Worm (Caenorhabditis elegans) whole organism, L4 larva: ENCODE results near the gene gcp-2.2.

Experiments
- D1046.2 ChIP-seq: fragments of 200-800 bp; sonication (Bioruptor generic); IDR thresholded peaks from 2 replicates; pipeline ENCODE4 v1.3.6; 2022; ENCODE audit warnings: missing genetic modification characterization, missing compliant biosample characterization
- F10B5.3 ChIP-seq: sonication (generic microtip); optimal IDR thresholded peaks from 2 replicates; lab custom pipeline; 2016; ENCODE audit warnings: mild to moderate bottlenecking, missing genetic modification characterization, missing compliant biosample characterization
- F37D6.2 ChIP-seq: sonication (generic microtip); optimal IDR thresholded peaks from 2 replicates; lab custom pipeline; 2016; ENCODE audit warnings: mild to moderate bottlenecking, missing genetic modification characterization, missing compliant biosample characterization
- F49E8.2 ChIP-seq: sonication (generic microtip); optimal IDR thresholded peaks from 2 replicates; lab custom pipeline; 2016; ENCODE audit warnings: missing compliant biosample characterization, mild to moderate bottlenecking, missing genetic modification characterization, borderline replicate concordance
- R02D3.7 ChIP-seq: fragments of 150-350 bp; sonication (generic microtip); optimal IDR thresholded peaks from 3 replicates; lab custom pipeline; 2014; ENCODE audit warnings: missing biosample characterization, missing genetic modification characterization
- T20F7.1 ChIP-seq: fragments of 200-800 bp; sonication (Bioruptor generic); optimal IDR thresholded peaks from 2 replicates; lab custom pipeline; 2018; ENCODE audit warnings: mild to moderate bottlenecking, missing genetic modification characterization, missing compliant biosample characterization
- Y48G9A.11 ChIP-seq: fragments of 200-800 bp; sonication (Bioruptor generic); IDR thresholded peaks from 2 replicates; pipeline ENCODE4 v1.3.6; 2022; ENCODE audit warnings: missing genetic modification reagents, missing genetic modification characterization, missing compliant biosample characterization
- ZK546.5 ChIP-seq, 2 experiments: sonication (generic microtip); optimal IDR thresholded peaks; 2 replicates each; lab custom pipeline; 2017; ENCODE audit warnings: missing biosample characterization in 2 of 2, missing genetic modification characterization in 2 of 2
- aha-1 ChIP-seq: fragments of 150-350 bp; peaks from one replicate; lab custom pipeline; 2014; ENCODE audit warnings: missing biosample characterization, missing genetic modification characterization
- aly-2 ChIP-seq: sonication (generic microtip); optimal IDR thresholded peaks from 2 replicates; lab custom pipeline; 2018; ENCODE audit warnings: missing biosample characterization, missing genetic modification characterization
- ama-1 ChIP-seq: fragments of 150-350 bp; optimal IDR thresholded peaks from 2 replicates; lab custom pipeline; 2014; ENCODE audit warnings: inconsistent platforms, mixed read lengths
- arid-1 ChIP-seq: fragments of 200-800 bp; sonication (Bioruptor generic); conservative IDR thresholded peaks from 2 replicates; pipeline ENCODE4 v1.3.6; 2022; ENCODE audit warnings: missing genetic modification reagents, missing genetic modification characterization, missing compliant biosample characterization
- attf-4 ChIP-seq: sonication (generic microtip); optimal IDR thresholded peaks from 3 replicates; lab custom pipeline; 2017; ENCODE audit warnings: missing biosample characterization, missing genetic modification characterization
- ceh-28 ChIP-seq: fragments of 150-350 bp; optimal IDR thresholded peaks from 2 replicates; lab custom pipeline; 2014; ENCODE audit warnings: missing biosample characterization, missing genetic modification reagents, missing genetic modification characterization
- ceh-62 ChIP-seq: sonication (generic microtip); optimal IDR thresholded peaks from 2 replicates; lab custom pipeline; 2017; ENCODE audit warnings: missing biosample characterization, missing genetic modification characterization
- daf-12 ChIP-seq: fragments of 150-350 bp; optimal IDR thresholded peaks from 2 replicates; lab custom pipeline; 2014; ENCODE audit warnings: missing biosample characterization, missing genetic modification reagents, missing genetic modification characterization
- daf-19 ChIP-seq: fragments of 200-800 bp; sonication (Bioruptor generic); conservative IDR thresholded peaks from 2 replicates; pipeline ENCODE4 v1.3.6; 2022; ENCODE audit warnings: missing genetic modification characterization, missing compliant biosample characterization
- daf-8 ChIP-seq: fragments of 200-800 bp; sonication (Bioruptor generic); IDR thresholded peaks from 2 replicates; pipeline ENCODE4 v1.3.6; 2022; ENCODE audit warnings: missing genetic modification characterization, missing compliant biosample characterization
- dpl-1 ChIP-seq: fragments of 150-350 bp; optimal IDR thresholded peaks from 2 replicates; lab custom pipeline; 2014; ENCODE audit warnings: missing biosample characterization, missing genetic modification reagents, missing genetic modification characterization
- duxl-1 ChIP-seq: sonication (generic microtip); optimal IDR thresholded peaks from 2 replicates; lab custom pipeline; 2016; ENCODE audit warnings: mild to moderate bottlenecking, missing genetic modification characterization, moderate library complexity, missing compliant biosample characterization; ENCODE audit not compliant: poor library complexity
- egl-27 ChIP-seq: sonication (generic microtip); optimal IDR thresholded peaks from 3 replicates; lab custom pipeline; 2017; ENCODE audit warnings: missing biosample characterization, missing genetic modification reagents, missing genetic modification characterization
- egl-43 ChIP-seq: fragments of 200-800 bp; sonication (Bioruptor generic); IDR thresholded peaks from 2 replicates; pipeline ENCODE4 v1.3.6; 2022; ENCODE audit warnings: missing genetic modification reagents, missing genetic modification characterization, missing compliant biosample characterization
- fkh-10 ChIP-seq: fragments of 150-350 bp; optimal IDR thresholded peaks from 2 replicates; lab custom pipeline; 2014; ENCODE audit warnings: missing biosample characterization, missing genetic modification reagents, missing genetic modification characterization
- fos-1 ChIP-seq: fragments of 150-350 bp; optimal IDR thresholded peaks from 2 replicates; lab custom pipeline; 2014; ENCODE audit warnings: missing biosample characterization, missing genetic modification characterization
- gei-8 ChIP-seq: fragments of 200-800 bp; sonication (Bioruptor generic); optimal IDR thresholded peaks from 2 replicates; lab custom pipeline; 2018; ENCODE audit warnings: mild to moderate bottlenecking, missing genetic modification characterization, missing compliant biosample characterization
- hlh-30 ChIP-seq: sonication (generic microtip); optimal IDR thresholded peaks from 2 replicates; lab custom pipeline; 2017; ENCODE audit warnings: antibody characterized with exemption, mild to moderate bottlenecking, missing genetic modification characterization, missing compliant biosample characterization; ENCODE audit not compliant: insufficient read depth
- hmg-1.1 ChIP-seq: fragments of 200-800 bp; sonication (Bioruptor generic); IDR thresholded peaks from 2 replicates; pipeline ENCODE4 v1.3.6; 2022; ENCODE audit warnings: missing genetic modification reagents, missing genetic modification characterization, missing compliant biosample characterization
- lin-29 ChIP-seq: fragments of 200-800 bp; sonication (Bioruptor generic); IDR thresholded peaks from 2 replicates; pipeline ENCODE4 v1.3.6; 2022; ENCODE audit warnings: missing genetic modification reagents, missing genetic modification characterization, missing compliant biosample characterization
- lin-38 ChIP-seq: fragments of 200-800 bp; sonication (Bioruptor generic); IDR thresholded peaks from 2 replicates; pipeline ENCODE4 v1.3.6; 2022; ENCODE audit warnings: missing genetic modification reagents, missing genetic modification characterization, missing compliant biosample characterization
- madf-5 ChIP-seq, 2 experiments: fragments of 200-800 bp; sonication (Bioruptor generic); IDR thresholded peaks; 2 replicates each; pipeline ENCODE4 v1.3.6; 2022; ENCODE audit warnings: missing compliant biosample characterization in 2 of 2, missing genetic modification characterization in 2 of 2
- mdl-1 ChIP-seq, 2 experiments: fragments of 150-350 bp in 1 of 2; sonication (generic microtip) in 1 of 2; optimal IDR thresholded peaks; 2 replicates each; lab custom pipeline; 2014 to 2017; ENCODE audit warnings: missing biosample characterization in 2 of 2, missing genetic modification characterization in 2 of 2
- nhr-10 ChIP-seq: fragments of 150-350 bp; optimal IDR thresholded peaks from 2 replicates; lab custom pipeline; 2014; ENCODE audit warnings: missing biosample characterization, missing genetic modification characterization
- nhr-11 ChIP-seq: fragments of 150-350 bp; optimal IDR thresholded peaks from 2 replicates; lab custom pipeline; 2014; ENCODE audit warnings: missing biosample characterization, missing genetic modification characterization
- nhr-111 ChIP-seq: fragments of 200-800 bp; sonication (Bioruptor generic); optimal IDR thresholded peaks from 2 replicates; lab custom pipeline; 2018; ENCODE audit warnings: mild to moderate bottlenecking, missing genetic modification characterization, missing compliant biosample characterization
- nhr-237 ChIP-seq: sonication (generic microtip); optimal IDR thresholded peaks from 2 replicates; lab custom pipeline; 2017; ENCODE audit warnings: missing biosample characterization, missing genetic modification characterization
- nhr-25 ChIP-seq: sonication (generic microtip); optimal IDR thresholded peaks from 2 replicates; lab custom pipeline; 2017; ENCODE audit warnings: missing genetic modification characterization, mild to moderate bottlenecking, missing compliant biosample characterization, antibody characterized with exemption, moderate library complexity, borderline replicate concordance; ENCODE audit not compliant: insufficient read depth
- nhr-28 ChIP-seq: fragments of 150-350 bp; optimal IDR thresholded peaks from 2 replicates; lab custom pipeline; 2014; ENCODE audit warnings: missing biosample characterization, missing genetic modification characterization
- nhr-42 ChIP-seq: fragments of 200-800 bp; sonication (Bioruptor generic); IDR thresholded peaks from 2 replicates; pipeline ENCODE4 v1.3.6; 2022; ENCODE audit warnings: missing genetic modification characterization, missing compliant biosample characterization
- nhr-6 ChIP-seq: fragments of 150-350 bp; optimal IDR thresholded peaks from 2 replicates; lab custom pipeline; 2014; ENCODE audit warnings: missing biosample characterization, missing genetic modification characterization
- nhr-77 ChIP-seq: fragments of 150-350 bp; optimal IDR thresholded peaks from 2 replicates; lab custom pipeline; 2014; ENCODE audit warnings: missing biosample characterization, missing genetic modification characterization
- php-3 ChIP-seq: fragments of 200-800 bp; sonication (Bioruptor generic); IDR thresholded peaks from 2 replicates; pipeline ENCODE4 v1.3.6; 2022; ENCODE audit warnings: missing genetic modification reagents, missing genetic modification characterization, missing compliant biosample characterization
- pqm-1 ChIP-seq: sonication (generic microtip); optimal IDR thresholded peaks from 2 replicates; lab custom pipeline; 2017; ENCODE audit warnings: missing biosample characterization, missing genetic modification characterization
- set-16 ChIP-seq: fragments of 200-800 bp; sonication (Bioruptor generic); IDR thresholded peaks from 2 replicates; pipeline ENCODE4 v1.3.6; 2022; ENCODE audit warnings: missing genetic modification reagents, missing genetic modification characterization, missing compliant biosample characterization
- spr-1 ChIP-seq: sonication (generic microtip); optimal IDR thresholded peaks from 2 replicates; lab custom pipeline; 2016; ENCODE audit warnings: mild to moderate bottlenecking, missing genetic modification characterization, missing compliant biosample characterization
- tra-1 ChIP-seq: fragments of 200-800 bp; sonication (Bioruptor generic); IDR thresholded peaks from 2 replicates; pipeline ENCODE4 v1.3.6; 2022; ENCODE audit warnings: missing genetic modification reagents, missing genetic modification characterization, missing compliant biosample characterization
- unc-39 ChIP-seq: sonication (generic microtip); optimal IDR thresholded peaks from 2 replicates; lab custom pipeline; 2017; ENCODE audit warnings: missing biosample characterization, missing genetic modification characterization
- unc-62 ChIP-seq, 3 experiments: fragments of 150-350 bp in 1 of 3; sonication (generic microtip); optimal IDR thresholded peaks in 2 of 3; peaks in 1 of 3; 1 replicate in 1 of 3; 2 replicates in 2 of 3; lab custom pipeline; 2014 to 2017; ENCODE audit warnings: missing biosample characterization in 3 of 3, missing genetic modification characterization in 3 of 3, missing genetic modification reagents in 3 of 3, missing genotype in 1 of 3
- zfp-2 ChIP-seq: sonication (generic microtip); optimal IDR thresholded peaks from 2 replicates; lab custom pipeline; 2016; ENCODE audit warnings: mild to moderate bottlenecking, missing genetic modification characterization, missing compliant biosample characterization
- zfp-3 ChIP-seq: fragments of 200-800 bp; sonication (Bioruptor generic); conservative IDR thresholded peaks from 2 replicates; pipeline ENCODE4 v1.3.6; 2022; ENCODE audit warnings: missing genetic modification reagents, missing genetic modification characterization, missing compliant biosample characterization
- zip-2 ChIP-seq: fragments of 150-350 bp; optimal IDR thresholded peaks from 2 replicates; lab custom pipeline; 2014; ENCODE audit warnings: missing biosample characterization, missing genetic modification characterization

gcp-2.2 gene

DNA sequence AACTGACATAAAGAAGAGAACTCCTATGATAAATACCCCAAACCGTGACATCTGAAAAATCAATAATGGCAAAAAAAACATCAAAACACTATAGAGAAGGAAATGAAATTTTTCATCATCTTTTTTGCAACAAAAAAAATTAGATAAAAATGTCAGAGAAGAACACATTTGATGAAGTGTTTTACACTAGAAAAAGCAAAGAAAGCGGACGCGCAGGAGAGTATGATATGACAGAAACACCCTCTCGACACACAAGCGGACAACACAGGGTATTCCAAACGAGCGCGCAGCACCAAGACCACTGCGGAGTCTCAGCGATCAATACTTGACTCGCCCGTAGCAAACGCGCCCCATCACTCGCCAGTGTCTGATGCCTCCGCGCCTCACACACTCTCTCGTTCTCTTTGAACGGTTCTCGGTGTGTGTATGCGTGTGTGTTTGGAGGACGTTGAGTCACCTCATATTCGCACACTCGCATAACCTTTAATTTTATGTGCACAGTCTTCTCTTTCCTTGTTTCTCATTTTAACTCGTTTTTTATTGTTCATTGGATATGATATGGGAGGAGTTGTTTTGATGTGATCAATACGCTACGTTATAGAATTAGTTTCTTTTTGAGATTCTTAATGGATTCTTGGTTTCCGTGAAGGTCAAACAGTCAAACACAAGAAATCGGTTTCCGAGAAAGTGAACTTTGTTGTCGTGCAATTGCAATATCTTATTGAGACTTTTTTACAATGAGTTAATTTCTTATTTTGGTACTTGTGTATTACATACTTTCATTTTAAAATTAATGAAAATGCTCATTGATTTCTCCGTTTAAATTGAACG lies 9.1 kb downstream of the gcp-2.2 start, which contains the start of gene selt-1.1 (continued):
- TF ChIP-seq zip-2 (no peak), R02D3.7 (tag; lab: Kevin White, UChicago) (no peak), mdl-1 (tag; optimal IDR thresholded peaks at IDR 0.05; lab: Kevin White, UChicago) (peak in 1 of 2 experiments; percentile 73), arid-1 (GFP tag; lab: Robert Waterston, UW) (no peak), lin-38 (no peak), D1046.2 (GFP tag; lab: Robert Waterston, UW) (no peak), ama-1 (no peak), ceh-28 (tag; lab: Kevin White, UChicago) (peak; percentile 5), nhr-237 (no peak), fos-1 (tag; lab: Kevin White, UChicago) (no peak), duxl-1 (tag; lab: Kevin White, UChicago) (peak; percentile 40), php-3 (GFP tag; lab: Robert Waterston, UW) (no peak), pqm-1 (peak; percentile 22), nhr-11 (no peak), daf-8 (GFP tag; lab: Robert Waterston, UW) (no peak), zfp-2 (tag; lab: Kevin White, UChicago) (no peak), T20F7.1 (GFP tag; lab: Kevin White, UChicago) (no peak), Y48G9A.11 (GFP tag; lab: Robert Waterston, UW) (no peak), set-16 (no peak), tra-1 (peak; percentile 48; the same call in 1 of the 2 replicates), daf-12 (tag; lab: Kevin White, UChicago) (no peak), madf-5 (GFP tag; IDR thresholded peaks at IDR 0.05; lab: Robert Waterston, UW) (0 out of 4 replicates have a peak, but pooled peaks of 1 of the 2 experiments have one; percentile 4), attf-4 (tag; lab: Kevin White, UChicago) (no peak), hlh-30 (tag; lab: Kevin White, UChicago) (peak; percentile 51), nhr-10 (tag; lab: Kevin White, UChicago) (no peak), unc-62 (GFP tag; optimal IDR thresholded peaks at IDR 0.05 in 1 of 2; lab: Kevin White, UChicago) (peak in 1 of 2 experiments; percentile 19), unc-62 (tag; optimal IDR thresholded peaks at IDR 0.05; lab: Kevin White, UChicago) (no peak), egl-27 (tag; lab: Kevin White, UChicago) (no peak), aly-2 (no peak), nhr-111 (GFP tag; lab: Kevin White, UChicago) (no peak), dpl-1 (peak; percentile 11), fkh-10 (GFP tag; lab: Kevin White, UChicago) (no peak), nhr-25 (tag; lab: Kevin White, UChicago) (peak; percentile 28), spr-1 (peak; percentile 14), gei-8 (GFP tag; lab: Kevin White, UChicago) (no peak), aha-1 (tag; lab: Kevin White, UChicago) (no peak), F49E8.2 (no peak), F10B5.3 (tag; lab: Kevin White, UChicago) (peak; percentile 44), lin-29 (GFP tag; lab: Robert Waterston, UW) (no peak), zfp-3 (no peak), ceh-62 (tag; lab: Kevin White, UChicago) (no peak), daf-19 (GFP tag; lab: Robert Waterston, UW) (no peak), egl-43 (no peak), nhr-77 (tag; lab: Kevin White, UChicago) (peak; percentile 35), nhr-6 (tag; lab: Kevin White, UChicago) (peak; percentile 97), ZK546.5 (tag; optimal IDR thresholded peaks at IDR 0.05; lab: Kevin White, UChicago) (no peak), F37D6.2 (tag; lab: Kevin White, UChicago) (no peak), hmg-1.1 (GFP tag; lab: Robert Waterston, UW) (peak; percentile 63), nhr-28 (tag; lab: Kevin White, UChicago) (peak; percentile 86), unc-39 (no peak), nhr-42 (GFP tag; lab: Robert Waterston, UW) (0 out of 2 replicates have a peak, but pooled peaks have one; percentile 49)
